Fruit fly (Drosophila melanogaster): Measurements from ENCODE around the gene CG5172.

Gene CG5172

DNA sequence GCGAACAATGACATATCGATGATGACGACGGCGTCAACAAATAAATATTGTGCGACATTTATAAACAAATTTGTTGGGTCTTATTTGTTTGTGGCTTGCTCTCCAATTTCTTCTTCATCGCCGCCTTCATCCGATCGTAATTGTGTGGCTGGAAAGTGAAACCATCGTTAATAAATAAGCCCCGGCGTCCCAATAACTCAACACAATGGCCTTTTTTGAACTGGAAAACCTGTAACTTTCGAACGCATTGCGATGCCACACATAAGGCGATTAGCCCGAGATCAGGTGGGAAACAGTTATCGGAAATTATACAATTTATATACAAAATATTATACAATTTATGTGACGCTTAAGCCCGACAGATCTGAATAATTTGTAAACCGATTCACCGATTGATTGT lies 15.2 kb downstream of the CG5172 start:
- TF ChIP-seq CG8478 (optimal IDR thresholded peaks at IDR 0.05) (no peak), CTCF (optimal IDR thresholded peaks at IDR 0.05) (no peak)

DNA sequence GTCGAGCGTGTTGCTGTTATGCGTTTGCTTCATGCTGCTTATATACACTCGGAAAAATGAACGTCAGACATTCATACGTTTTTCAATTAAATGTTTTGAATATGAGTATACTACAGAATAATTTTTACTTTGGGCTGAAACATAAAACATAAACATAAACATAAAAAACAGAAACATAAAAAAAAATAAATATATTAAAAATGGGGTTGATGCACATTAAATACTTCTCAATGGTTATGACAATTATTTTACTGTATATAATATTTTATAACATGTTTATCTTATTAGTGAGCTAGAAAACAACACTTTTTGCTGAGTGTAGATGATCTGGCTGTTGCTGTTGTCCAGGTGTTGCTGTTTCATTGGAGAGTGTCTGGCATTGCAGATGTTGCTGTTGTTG lies 16.2 kb downstream of the CG5172 start:
- TF ChIP-seq CTCF (optimal IDR thresholded peaks at IDR 0.05) (no peak), CG8478 (optimal IDR thresholded peaks at IDR 0.05) (no peak)

DNA sequence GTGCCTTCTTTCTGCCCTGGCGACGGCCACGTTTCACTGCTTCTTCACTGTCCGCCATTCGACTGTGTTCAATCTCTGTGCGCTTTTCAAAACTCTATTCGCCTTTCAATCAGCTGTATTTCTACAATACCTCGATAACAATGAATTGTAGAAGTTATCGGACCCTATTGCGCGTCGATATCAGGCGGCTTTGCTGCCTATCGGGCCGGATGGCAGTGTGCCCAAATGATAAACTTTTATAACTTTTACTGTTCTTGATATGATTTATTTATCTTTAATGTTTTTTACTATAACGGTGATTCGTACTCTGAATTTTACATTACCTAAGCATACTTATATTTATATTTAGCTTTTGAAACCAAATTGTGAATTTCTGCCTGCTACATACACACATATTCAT lies 23.6 kb downstream of the CG5172 start, which contains the start of gene CG8915:
CG8915 (minus strand) TSS at position 148 of the 400 bp plus-strand sequence.
- TF ChIP-seq CG8478 (optimal IDR thresholded peaks at IDR 0.05) = no peak
- no peak for TF ChIP-seq CTCF (optimal IDR thresholded peaks at IDR 0.05)

DNA sequence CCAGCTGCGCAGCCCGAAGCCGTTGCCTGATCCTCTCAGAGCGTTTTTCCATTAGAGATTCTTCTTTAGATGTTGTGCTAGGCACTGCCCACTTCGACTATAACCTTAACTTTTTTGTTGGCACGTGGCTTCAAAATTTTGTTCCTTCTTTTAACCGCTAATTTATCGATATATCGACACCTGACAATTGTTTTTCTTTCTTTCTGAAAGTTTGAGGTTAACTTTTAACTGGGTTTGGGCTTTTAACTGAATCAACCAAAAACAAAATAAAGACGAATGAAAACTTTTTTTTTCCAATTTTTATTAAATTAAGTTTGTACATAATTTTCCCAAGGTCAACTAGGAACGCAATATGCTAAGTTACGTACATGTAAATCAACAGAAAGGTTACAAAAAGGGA lies 25.7 kb downstream of the CG5172 start, which contains the start of gene CG42854:
CG42854 (minus strand) TSS at position 101 of the 400 bp plus-strand sequence.
- TF ChIP-seq CTCF (optimal IDR thresholded peaks at IDR 0.05) (no peak), CG8478 (optimal IDR thresholded peaks at IDR 0.05) (no peak)

DNA sequence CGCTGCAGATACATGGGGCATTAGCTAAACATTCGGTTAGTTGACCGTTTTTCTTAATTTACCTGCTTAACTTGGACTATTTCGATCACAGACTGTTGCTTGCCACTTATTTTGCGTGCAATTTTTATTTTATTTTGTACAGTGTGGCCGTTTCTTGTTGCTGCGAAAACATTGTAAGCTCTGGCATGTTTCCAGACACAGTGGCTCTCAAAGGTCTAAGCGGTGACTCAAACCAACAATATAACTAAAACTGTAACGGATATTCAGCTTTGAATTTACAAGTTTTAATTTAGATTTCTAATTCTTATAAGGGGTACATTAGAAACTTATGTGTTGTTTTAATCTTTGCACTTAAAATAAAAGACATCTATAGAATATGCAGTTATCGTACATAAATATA lies 28.1 kb downstream of the CG5172 start, which contains the start of gene CG8675:
CG8675 (minus strand) TSS at position 177 of the 400 bp plus-strand sequence.
- TF ChIP-seq CTCF (optimal IDR thresholded peaks at IDR 0.05) = peak in 1 of 2 experiments; percentile 48
- TF ChIP-seq CG8478 (optimal IDR thresholded peaks at IDR 0.05) = no peak

DNA sequence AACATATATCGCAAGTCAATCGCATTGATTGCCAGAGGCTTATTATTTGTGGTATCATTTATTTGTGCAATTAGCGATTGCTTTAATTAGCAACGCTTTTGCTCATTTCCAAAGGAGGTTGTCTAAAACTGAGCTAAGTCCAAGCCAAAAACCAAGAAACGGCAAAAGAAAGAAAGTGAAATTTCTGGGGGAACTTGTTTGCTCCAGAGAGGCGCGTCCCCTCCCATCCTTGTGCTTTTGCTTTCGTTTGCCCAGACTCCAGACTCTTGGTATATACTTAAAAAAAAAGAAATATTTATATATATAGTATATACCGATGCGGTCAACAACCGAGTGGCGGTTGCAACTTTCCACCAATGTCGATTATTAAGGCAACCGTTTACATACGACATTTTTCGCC lies 32.9 kb downstream of the CG5172 start:
- TF ChIP-seq CTCF (optimal IDR thresholded peaks at IDR 0.05) (no peak), CG8478 (optimal IDR thresholded peaks at IDR 0.05) (no peak)

DNA sequence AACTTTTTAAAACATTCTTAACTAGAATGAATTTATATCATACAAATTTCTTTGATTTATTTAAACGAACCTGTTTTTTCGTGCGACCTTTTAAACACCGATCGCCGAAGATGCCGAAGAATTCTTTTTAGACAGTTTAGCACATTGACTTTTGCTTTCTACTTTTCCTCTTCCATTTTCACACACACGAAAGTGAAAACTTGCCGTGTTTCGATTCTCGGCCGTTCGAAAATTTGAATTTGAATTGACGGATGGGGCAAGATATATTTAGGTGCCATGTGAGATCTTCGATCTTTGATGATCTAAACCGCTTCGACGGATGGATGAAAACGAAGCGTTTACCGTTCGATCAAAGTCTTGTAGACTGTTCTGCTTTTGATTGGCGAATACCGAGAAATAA lies 34.4 kb downstream of the CG5172 start:
- TF ChIP-seq CTCF (optimal IDR thresholded peaks at IDR 0.05) (no peak), CG8478 (optimal IDR thresholded peaks at IDR 0.05) (no peak)

DNA sequence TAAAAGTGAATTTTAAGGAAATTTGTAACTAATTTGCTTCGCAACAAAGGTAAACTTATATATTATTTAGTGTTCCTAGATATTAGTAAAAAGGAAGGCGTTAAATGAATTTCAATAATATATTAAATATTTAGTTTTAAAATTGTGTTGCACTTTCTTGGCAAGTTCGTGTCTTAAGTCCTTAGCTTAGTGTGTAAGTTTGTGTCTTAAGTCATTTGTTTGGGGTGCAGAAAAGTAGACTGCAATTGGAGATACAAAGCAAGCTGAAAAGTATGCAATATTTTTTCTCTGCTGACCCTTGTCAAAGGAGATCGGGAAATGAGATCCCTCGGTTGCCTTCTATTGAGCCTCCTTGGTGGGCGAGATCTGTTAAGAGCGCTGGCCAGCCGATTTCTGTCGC lies 40.8 kb downstream of the CG5172 start:
- TF ChIP-seq CG8478 (optimal IDR thresholded peaks at IDR 0.05) (no peak), CTCF (optimal IDR thresholded peaks at IDR 0.05) (no peak)

DNA sequence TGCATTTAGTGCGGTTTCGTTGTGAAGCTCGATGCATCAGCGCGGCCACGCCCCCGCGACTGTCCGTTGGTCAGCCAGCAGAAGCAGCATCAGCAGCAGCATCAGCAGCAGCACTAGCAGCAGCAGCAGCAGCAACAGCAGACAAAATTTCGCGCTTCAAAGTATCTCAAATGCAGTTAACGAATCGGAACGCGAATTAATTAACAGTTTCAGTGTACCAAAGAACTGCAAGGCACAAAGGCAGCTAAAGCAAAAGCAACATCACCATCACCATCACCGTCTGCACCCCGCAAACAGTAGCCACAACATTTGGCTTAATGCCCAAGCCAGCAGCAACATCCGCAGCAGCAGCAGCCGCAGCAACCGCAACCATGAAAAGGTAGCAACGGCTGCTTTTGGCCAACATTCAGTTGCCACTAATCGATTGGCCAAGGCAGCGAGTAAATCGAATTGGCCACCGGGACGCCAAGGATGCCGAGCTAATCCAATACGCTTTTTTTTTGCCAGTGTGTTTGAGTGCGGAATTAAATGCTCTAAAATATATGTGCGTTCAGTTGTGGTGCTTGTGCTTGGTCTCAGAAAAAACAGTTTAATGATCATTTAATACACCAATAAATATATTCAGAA lies 44.3 kb downstream of the CG5172 start:
- no peak for TF ChIP-seq CTCF (optimal IDR thresholded peaks at IDR 0.05)
- no peak for TF ChIP-seq CG8478 (optimal IDR thresholded peaks at IDR 0.05)

Data from S2 (cell line).